Worm (Caenorhabditis elegans): ENCODE results near the gene W01A11.1.

Gene W01A11.1

ce11 chrV:6504131-6504827, 5.3 kb downstream of the W01A11.1 start, which contains the start of gene moc-2:
moc-2 (minus strand) TSS chrV:6504181.
- no peak for TF ChIP-seq lsy-2 (tag; optimal IDR thresholded peaks at IDR 0.05)
- no peak for TF ChIP-seq nhr-11 (tag; optimal IDR thresholded peaks at IDR 0.05)
- no peak for TF ChIP-seq ama-1 (optimal IDR thresholded peaks at IDR 0.05)
- TF ChIP-seq peb-1 (tag; optimal IDR thresholded peaks at IDR 0.05) = no peak
- TF ChIP-seq unc-62 (GFP tag; optimal IDR thresholded peaks at IDR 0.05) = no peak
- TF ChIP-seq alr-1 (tag; optimal IDR thresholded peaks at IDR 0.05) = no peak
- TF ChIP-seq ZK546.5 (tag; optimal IDR thresholded peaks at IDR 0.05) = no peak
- no peak for TF ChIP-seq mdl-1 (tag; optimal IDR thresholded peaks at IDR 0.05)
- TF ChIP-seq elt-3 (tag; optimal IDR thresholded peaks at IDR 0.05) = no peak
- TF ChIP-seq ztf-11 (tag; optimal IDR thresholded peaks at IDR 0.05) = no peak
- no peak for TF ChIP-seq nhr-12 (tag; optimal IDR thresholded peaks at IDR 0.05)

- no peak for TF ChIP-seq ceh-82 (tag; optimal IDR thresholded peaks at IDR 0.05)
- no peak for TF ChIP-seq egl-27 (tag; optimal IDR thresholded peaks at IDR 0.05)
- no peak for TF ChIP-seq Y55F3AM.14 (GFP tag; optimal IDR thresholded peaks at IDR 0.05)
- TF ChIP-seq ztf-4 (tag; optimal IDR thresholded peaks at IDR 0.05) = no peak
- TF ChIP-seq gmeb-1 (tag; optimal IDR thresholded peaks at IDR 0.05) = peak; percentile 34
- no peak for TF ChIP-seq crh-2 (tag; optimal IDR thresholded peaks at IDR 0.05)
- no peak for TF ChIP-seq blmp-1 (tag; optimal IDR thresholded peaks at IDR 0.05; ENCODE audit: insufficient read depth)
- peak; percentile 48 for TF ChIP-seq nhr-25 (tag; optimal IDR thresholded peaks at IDR 0.05)
- TF ChIP-seq nhr-12 (tag; optimal IDR thresholded peaks at IDR 0.05) = no peak
- TF ChIP-seq lsy-2 (tag; optimal IDR thresholded peaks at IDR 0.05) = no peak
- no peak for TF ChIP-seq sem-4 (tag; optimal IDR thresholded peaks at IDR 0.05)
- TF ChIP-seq elt-1 (tag; optimal IDR thresholded peaks at IDR 0.05) = no peak
- no peak for TF ChIP-seq fos-1 (tag; optimal IDR thresholded peaks at IDR 0.05)
- TF ChIP-seq unc-55 (GFP tag; optimal IDR thresholded peaks at IDR 0.05) = no peak
- TF ChIP-seq unc-39 (tag; optimal IDR thresholded peaks at IDR 0.05) = no peak
- TF ChIP-seq nhr-129 (tag; optimal IDR thresholded peaks at IDR 0.05) = peak; percentile 34
- TF ChIP-seq nhr-77 (tag; optimal IDR thresholded peaks at IDR 0.05) = no peak
- TF ChIP-seq sma-9 (GFP tag; optimal IDR thresholded peaks at IDR 0.05) = peak; percentile 47
- no peak for TF ChIP-seq sma-9 (tag; optimal IDR thresholded peaks at IDR 0.05)
- no peak for TF ChIP-seq aly-2 (tag; optimal IDR thresholded peaks at IDR 0.05)
- no peak for TF ChIP-seq mdl-1 (tag; optimal IDR thresholded peaks at IDR 0.05)
- no peak for TF ChIP-seq ceh-16 (tag; optimal IDR thresholded peaks at IDR 0.05)
- TF ChIP-seq nhr-21 (tag; optimal IDR thresholded peaks at IDR 0.05) = peak; percentile 18
- no peak for TF ChIP-seq nhr-10 (tag; optimal IDR thresholded peaks at IDR 0.05)
- TF ChIP-seq nhr-237 (tag; optimal IDR thresholded peaks at IDR 0.05) = no peak
- peak; percentile 78 for TF ChIP-seq sma-3 (GFP tag; optimal IDR thresholded peaks at IDR 0.05)
- no peak for TF ChIP-seq lin-39 (tag; optimal IDR thresholded peaks at IDR 0.05)
- no peak for TF ChIP-seq elt-3 (tag; optimal IDR thresholded peaks at IDR 0.05)
- TF ChIP-seq ztf-11 (tag; optimal IDR thresholded peaks at IDR 0.05) = no peak
- no peak for TF ChIP-seq nhr-11 (tag; optimal IDR thresholded peaks at IDR 0.05)
- no peak for TF ChIP-seq peb-1 (tag; optimal IDR thresholded peaks at IDR 0.05)
These were observed 6.4 kb downstream of the W01A11.1 start, which contains the start of gene W01A11.7 for ce11 chrV:6505339-6505811. W01A11.7 (minus strand) TSS chrV:6505389.

ce11 chrV:6506238-6506956, 7.4 kb downstream of the W01A11.1 start:
- no peak for TF ChIP-seq dmd-4 (tag; optimal IDR thresholded peaks at IDR 0.05)
- TF ChIP-seq elt-3 (tag; optimal IDR thresholded peaks at IDR 0.05) = no peak
- TF ChIP-seq peb-1 (tag; optimal IDR thresholded peaks at IDR 0.05) = no peak
- no peak for TF ChIP-seq nhr-25 (tag; optimal IDR thresholded peaks at IDR 0.05)
- no peak for TF ChIP-seq F13H6.1 (tag; optimal IDR thresholded peaks at IDR 0.05)

- TF ChIP-seq elt-3 (tag; optimal IDR thresholded peaks at IDR 0.05) (no peak), mdl-1 (tag; optimal IDR thresholded peaks at IDR 0.05) (no peak), sem-4 (tag; optimal IDR thresholded peaks at IDR 0.05) (no peak), lin-39 (tag; optimal IDR thresholded peaks at IDR 0.05) (no peak), nhr-77 (tag; optimal IDR thresholded peaks at IDR 0.05) (no peak), ztf-4 (tag; optimal IDR thresholded peaks at IDR 0.05) (no peak), alr-1 (tag; optimal IDR thresholded peaks at IDR 0.05) (no peak), nhr-21 (tag; optimal IDR thresholded peaks at IDR 0.05) (no peak), lin-11 (tag; optimal IDR thresholded peaks at IDR 0.05) (no peak), unc-55 (GFP tag; optimal IDR thresholded peaks at IDR 0.05) (no peak), unc-39 (tag; optimal IDR thresholded peaks at IDR 0.05) (no peak)
These were observed 9.7 kb downstream of the W01A11.1 start, which contains the start of gene ubh-3 for ce11 chrV:6508703-6509102. ubh-3 (minus strand) TSS chrV:6508803.
